Worm (Caenorhabditis elegans): ENCODE measurements around the gene nspf-1.

Gene nspf-1

DNA sequence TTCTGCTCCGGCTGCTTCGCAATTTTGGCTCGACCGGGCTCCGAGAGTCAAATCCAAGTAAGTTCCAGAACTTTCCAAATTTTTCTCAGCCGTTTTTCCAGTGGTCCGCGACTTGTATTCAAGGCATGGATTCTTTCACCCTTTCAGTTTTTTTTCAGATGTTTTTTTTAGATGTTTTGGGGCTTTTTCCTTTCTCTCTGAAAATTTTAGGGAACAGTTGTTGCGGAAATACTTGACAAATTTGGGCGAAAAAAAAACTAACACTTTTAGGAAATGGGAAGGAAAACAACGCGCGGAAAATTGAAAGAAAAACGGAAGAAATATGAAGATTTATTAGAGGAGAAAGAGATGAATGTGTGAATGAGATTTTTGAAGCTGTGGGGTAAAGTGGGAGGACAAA lies 38.1 kb downstream of the nspf-1 start, which contains the start of the genes T05A8.11 and nep-2:
Gene T05A8.11, minus strand, starts transcription at position 101 of the 400 bp plus-strand sequence.
Gene nep-2, minus strand, starts transcription at position 192 of the 400 bp plus-strand sequence.
- no peak for TF ChIP-seq saeg-2 (GFP tag; IDR thresholded peaks at IDR 0.05)
- TF ChIP-seq set-16 (GFP tag; IDR thresholded peaks at IDR 0.05) = 0 out of 2 replicates have a peak, but pooled peaks have one; percentile 2

- TF ChIP-seq tra-1 (GFP tag; IDR thresholded peaks at IDR 0.05) = 0 out of 2 replicates have a peak, but pooled peaks have one; percentile 37
- TF ChIP-seq egl-27 (tag; optimal IDR thresholded peaks at IDR 0.05) = no peak
These were observed 39.3 kb downstream of the nspf-1 start for ce11 chrII:2726774-2727173.

ce11 chrII:2730647-2731046 lies 43.2 kb downstream of the nspf-1 start:
- TF ChIP-seq fkh-10 (GFP tag; optimal IDR thresholded peaks at IDR 0.05) (peak; percentile 6), ces-1 (GFP tag; optimal IDR thresholded peaks at IDR 0.05) (peak; percentile 8), unc-62 (GFP tag; optimal IDR thresholded peaks at IDR 0.05 in 1 of 2) (peak in 1 of 2 experiments; percentile 56), unc-62 (tag; optimal IDR thresholded peaks at IDR 0.05) (no peak), nhr-25 (tag; optimal IDR thresholded peaks at IDR 0.05; ENCODE audit: borderline replicate concordance, insufficient read depth) (no peak)

- no peak for TF ChIP-seq skn-1 (tag; optimal IDR thresholded peaks at IDR 0.05)
- TF ChIP-seq nhr-76 (tag; optimal IDR thresholded peaks at IDR 0.05) = no peak
- no peak for TF ChIP-seq tag-97 (GFP tag; IDR thresholded peaks at IDR 0.05)
- TF ChIP-seq aly-2 (tag; optimal IDR thresholded peaks at IDR 0.05) = no peak
- TF ChIP-seq ztf-7 (tag; optimal IDR thresholded peaks at IDR 0.05) = no peak
- TF ChIP-seq gei-8 (GFP tag; optimal IDR thresholded peaks at IDR 0.05) = no peak
- TF ChIP-seq F49E8.2 (tag; optimal IDR thresholded peaks at IDR 0.05; ENCODE audit: borderline replicate concordance) = no peak
These were observed 46.8 kb downstream of the nspf-1 start for ce11 chrII:2734266-2734665.

- TF ChIP-seq lsy-2 (tag; optimal IDR thresholded peaks at IDR 0.05) (peak in 1 of 2 experiments; percentile 30), dmd-6 (GFP tag; IDR thresholded peaks at IDR 0.05) (0 out of 2 replicates have a peak, but pooled peaks have one; percentile 8), zip-2 (tag; optimal IDR thresholded peaks at IDR 0.05) (no peak), mes-2 (tag; optimal IDR thresholded peaks at IDR 0.05; ENCODE audit: poor library complexity, severe bottlenecking) (peak; percentile 59), nhr-42 (GFP tag; IDR thresholded peaks at IDR 0.05) (no peak), dve-1 (tag; optimal IDR thresholded peaks at IDR 0.05; ENCODE audit: insufficient read depth) (no peak), unc-62 (GFP tag; optimal IDR thresholded peaks at IDR 0.05 in 1 of 2) (peak in 1 of 2 experiments; percentile 47), unc-62 (tag; optimal IDR thresholded peaks at IDR 0.05) (no peak), dmd-9 (GFP tag; IDR thresholded peaks at IDR 0.05) (0 out of 2 replicates have a peak, but pooled peaks have one; percentile 44), zip-11 (GFP tag; IDR thresholded peaks at IDR 0.05) (no peak), ceh-20 (GFP tag; IDR thresholded peaks at IDR 0.05) (no peak), nhr-6 (tag; optimal IDR thresholded peaks at IDR 0.05) (peak; percentile 26), saeg-2 (GFP tag; IDR thresholded peaks at IDR 0.05) (no peak), hmg-1.1 (GFP tag; IDR thresholded peaks at IDR 0.05) (peak; percentile 72), set-16 (GFP tag; IDR thresholded peaks at IDR 0.05) (no peak), nhr-76 (tag; optimal IDR thresholded peaks at IDR 0.05) (no peak), madf-5 (GFP tag; IDR thresholded peaks at IDR 0.05) (no peak), duxl-1 (tag; optimal IDR thresholded peaks at IDR 0.05; ENCODE audit: poor library complexity) (peak; percentile 84), mep-1 (tag; optimal IDR thresholded peaks at IDR 0.05) (peak; percentile 64), ZK337.2 (GFP tag; IDR thresholded peaks at IDR 0.05) (no peak), ama-1 (optimal IDR thresholded peaks at IDR 0.05) (no peak), spr-3 (GFP tag; optimal IDR thresholded peaks at IDR 0.05) (no peak), nhr-25 (tag; optimal IDR thresholded peaks at IDR 0.05; ENCODE audit: borderline replicate concordance, insufficient read depth) (peak; percentile 15), mdl-1 (tag; optimal IDR thresholded peaks at IDR 0.05) (peak; percentile 28 to 37), egl-43 (GFP tag; IDR thresholded peaks at IDR 0.05) (0 out of 2 replicates have a peak, but pooled peaks have one; percentile 7), hlh-30 (tag; optimal IDR thresholded peaks at IDR 0.05; ENCODE audit: insufficient read depth) (peak; percentile 46), pha-4 (GFP tag; IDR thresholded peaks at IDR 0.05) (no peak), pha-4 (tag; optimal IDR thresholded peaks at IDR 0.05) (no peak), Y105C5A.15 (GFP tag; IDR thresholded peaks at IDR 0.05) (no peak), aha-1 (tag) (peak; percentile 70), dpl-1 (GFP tag; optimal IDR thresholded peaks at IDR 0.05) (no peak), spr-1 (tag; optimal IDR thresholded peaks at IDR 0.05) (no peak), hlh-11 (tag; optimal IDR thresholded peaks at IDR 0.05) (peak; percentile 21)
These were observed 47.3 kb downstream of the nspf-1 start for ce11 chrII:2734735-2735134.

Data from whole organism, L4 larva.